Worm (Caenorhabditis elegans) whole organism, late embryonic: ENCODE measurements around the gene slcr-46.2.

ENCODE experiments used
- C08G9.2 ChIP-seq: sonication (generic microtip); optimal IDR thresholded peaks from 2 replicates; lab custom pipeline; 2016; ENCODE audit warnings: mild to moderate bottlenecking, missing genetic modification characterization, moderate library complexity, missing compliant biosample characterization
- Y22D7AL.16 ChIP-seq: sonication (generic microtip); optimal IDR thresholded peaks from 2 replicates; lab custom pipeline; 2016; ENCODE audit warnings: missing genetic modification characterization, missing compliant biosample characterization
- ceh-14 ChIP-seq: sonication (generic microtip); optimal IDR thresholded peaks from 2 replicates; lab custom pipeline; 2016; ENCODE audit warnings: missing genotype, missing genetic modification characterization, missing compliant biosample characterization
- ceh-18 ChIP-seq: sonication (generic microtip); optimal IDR thresholded peaks from 2 replicates; lab custom pipeline; 2016; ENCODE audit warnings: missing genetic modification characterization, missing compliant biosample characterization
- ceh-19 ChIP-seq: fragments of 200-800 bp; sonication (Bioruptor generic); optimal IDR thresholded peaks from 2 replicates; lab custom pipeline; 2018; ENCODE audit warnings: mild to moderate bottlenecking, missing genetic modification characterization, missing compliant biosample characterization
- ceh-2 ChIP-seq: sonication (generic microtip); optimal IDR thresholded peaks from 2 replicates; lab custom pipeline; 2016; ENCODE audit warnings: missing genotype, missing genetic modification characterization, missing compliant biosample characterization
- ceh-24 ChIP-seq: sonication (generic microtip); optimal IDR thresholded peaks from 2 replicates; lab custom pipeline; 2016; ENCODE audit warnings: mild to moderate bottlenecking, missing genetic modification characterization, missing compliant biosample characterization
- ceh-30 ChIP-seq: fragments of 150-350 bp; optimal IDR thresholded peaks from 2 replicates; lab custom pipeline; 2014; ENCODE audit warnings: missing biosample characterization, missing genetic modification characterization
- ceh-34 ChIP-seq: sonication (generic microtip); optimal IDR thresholded peaks from 2 replicates; lab custom pipeline; 2016; ENCODE audit warnings: mild to moderate bottlenecking, missing genetic modification characterization, missing compliant biosample characterization
- ceh-45 ChIP-seq: fragments of 200-800 bp; sonication (Bioruptor generic); IDR thresholded peaks from 2 replicates; pipeline ENCODE4 v1.3.6; 2022; ENCODE audit warnings: missing genetic modification reagents, missing genetic modification characterization, missing compliant biosample characterization
- ceh-48 ChIP-seq: sonication (generic microtip); optimal IDR thresholded peaks from 2 replicates; lab custom pipeline; 2016; ENCODE audit warnings: missing genetic modification characterization, inconsistent platforms, missing compliant biosample characterization
- ceh-6 ChIP-seq: fragments of 200-800 bp; sonication (Bioruptor generic); optimal IDR thresholded peaks from 2 replicates; lab custom pipeline; 2018; ENCODE audit warnings: mild to moderate bottlenecking, missing genetic modification characterization, missing compliant biosample characterization
- che-1 ChIP-seq: sonication (generic microtip); optimal IDR thresholded peaks from 2 replicates; lab custom pipeline; 2016; ENCODE audit warnings: mild to moderate bottlenecking, missing genetic modification characterization, missing compliant biosample characterization
- dmd-4 ChIP-seq: sonication (generic microtip); optimal IDR thresholded peaks from 2 replicates; lab custom pipeline; 2016; ENCODE audit warnings: borderline replicate concordance, missing genetic modification characterization, missing compliant biosample characterization
- elt-2 ChIP-seq: sonication (generic microtip); optimal IDR thresholded peaks from 2 replicates; lab custom pipeline; 2016; ENCODE audit warnings: missing genetic modification reagents, missing genetic modification characterization, missing compliant biosample characterization
- ets-4 ChIP-seq: sonication (generic microtip); optimal IDR thresholded peaks from 2 replicates; lab custom pipeline; 2016; ENCODE audit warnings: missing genetic modification characterization, missing compliant biosample characterization
- fax-1 ChIP-seq: sonication (generic microtip); optimal IDR thresholded peaks from 2 replicates; lab custom pipeline; 2016; ENCODE audit warnings: missing genotype, missing genetic modification characterization, missing compliant biosample characterization
- fkh-6 ChIP-seq: sonication (generic microtip); optimal IDR thresholded peaks from 2 replicates; lab custom pipeline; 2016; ENCODE audit warnings: missing genetic modification characterization, missing compliant biosample characterization
- hlh-30 ChIP-seq: sonication (generic microtip); optimal IDR thresholded peaks from 2 replicates; lab custom pipeline; 2017; ENCODE audit warnings: antibody characterized with exemption, missing genetic modification characterization, missing compliant biosample characterization; ENCODE audit not compliant: insufficient read depth
- lim-6 ChIP-seq: sonication (generic microtip); optimal IDR thresholded peaks from 2 replicates; lab custom pipeline; 2016; ENCODE audit warnings: missing genetic modification characterization, missing compliant biosample characterization
- mec-3 ChIP-seq: sonication (generic microtip); optimal IDR thresholded peaks from 2 replicates; lab custom pipeline; 2016; ENCODE audit warnings: borderline replicate concordance, missing genetic modification characterization, missing compliant biosample characterization
- nhr-11 ChIP-seq: fragments of 150-350 bp; optimal IDR thresholded peaks from 2 replicates; lab custom pipeline; 2014; ENCODE audit warnings: missing biosample characterization, missing genetic modification characterization
- npax-4 ChIP-seq: sonication (generic microtip); optimal IDR thresholded peaks from 2 replicates; lab custom pipeline; 2016; ENCODE audit warnings: missing genetic modification characterization, missing compliant biosample characterization
- pag-3 ChIP-seq: sonication (generic microtip); optimal IDR thresholded peaks from 2 replicates; lab custom pipeline; 2016; ENCODE audit warnings: missing compliant biosample characterization, missing genetic modification characterization, borderline replicate concordance
- pax-1 ChIP-seq: fragments of 150-350 bp; optimal IDR thresholded peaks from 2 replicates; lab custom pipeline; 2014; ENCODE audit warnings: missing biosample characterization, missing genetic modification characterization
- pha-2 ChIP-seq: sonication (generic microtip); optimal IDR thresholded peaks from 2 replicates; lab custom pipeline; 2017; ENCODE audit warnings: mild to moderate bottlenecking, missing genetic modification characterization, missing compliant biosample characterization
- pha-4 ChIP-seq: fragments of 150-350 bp; optimal IDR thresholded peaks from 2 replicates; lab custom pipeline; 2018; ENCODE audit warnings: missing biosample characterization, missing genetic modification reagents, missing genetic modification characterization
- pqm-1 ChIP-seq: sonication (generic microtip); optimal IDR thresholded peaks from 2 replicates; lab custom pipeline; 2016; ENCODE audit warnings: missing genetic modification characterization, missing compliant biosample characterization
- ref-2 ChIP-seq: sonication (generic microtip); optimal IDR thresholded peaks from 2 replicates; lab custom pipeline; 2016; ENCODE audit warnings: missing genetic modification characterization, missing compliant biosample characterization
- sox-4 ChIP-seq: sonication (generic microtip); optimal IDR thresholded peaks from 2 replicates; lab custom pipeline; 2017; ENCODE audit warnings: mild to moderate bottlenecking, missing genetic modification characterization, inconsistent platforms, missing compliant biosample characterization
- tbx-2 ChIP-seq: sonication (generic microtip); optimal IDR thresholded peaks from 2 replicates; lab custom pipeline; 2016; ENCODE audit warnings: missing genetic modification characterization, missing compliant biosample characterization
- tbx-7 ChIP-seq: sonication (generic microtip); optimal IDR thresholded peaks from 2 replicates; lab custom pipeline; 2016; ENCODE audit warnings: missing genotype, missing genetic modification characterization, missing compliant biosample characterization
- ttx-3 ChIP-seq: sonication (generic microtip); optimal IDR thresholded peaks from 2 replicates; lab custom pipeline; 2016; ENCODE audit warnings: missing genetic modification reagents, missing genetic modification characterization, missing compliant biosample characterization
- unc-55 ChIP-seq: sonication (generic microtip); optimal IDR thresholded peaks from 2 replicates; lab custom pipeline; 2017; ENCODE audit warnings: missing biosample characterization, missing genetic modification reagents, missing genetic modification characterization
- unc-86 ChIP-seq: sonication (generic microtip); optimal IDR thresholded peaks from 2 replicates; lab custom pipeline; 2016; ENCODE audit warnings: missing genetic modification characterization, missing compliant biosample characterization
- zip-5 ChIP-seq: sonication (generic microtip); optimal IDR thresholded peaks from 2 replicates; lab custom pipeline; 2016; ENCODE audit warnings: missing genetic modification characterization, missing compliant biosample characterization
- ztf-16 ChIP-seq: sonication (generic microtip); optimal IDR thresholded peaks from 2 replicates; lab custom pipeline; 2017; ENCODE audit warnings: missing genetic modification characterization, missing compliant biosample characterization

Gene slcr-46.2

DNA sequence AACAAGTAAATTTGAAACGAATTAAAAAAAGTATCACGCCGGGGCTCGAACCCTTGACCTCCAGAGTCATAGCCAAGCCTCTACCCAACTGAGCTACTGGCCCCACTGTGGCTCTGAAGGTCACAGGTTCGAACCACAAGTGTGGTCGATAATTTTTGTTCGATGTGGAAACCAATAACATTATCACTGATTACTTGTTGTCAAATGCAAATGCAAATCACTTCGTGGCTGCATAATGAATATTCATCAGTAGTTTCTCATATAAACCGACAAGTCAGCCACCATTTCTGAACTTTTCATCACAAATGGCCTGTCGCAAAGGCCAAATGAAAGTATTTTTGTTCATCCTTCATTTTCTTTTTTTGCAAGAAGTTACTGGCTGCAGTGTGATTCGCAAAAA is 4.8 kb upstream of the slcr-46.2 start, which contains the start of gene C25F9.8:
Gene C25F9.8, plus strand, starts transcription at position 301 of the 400 bp plus-strand sequence.
- no peak for TF ChIP-seq unc-55 (GFP tag; lab: Kevin White, UChicago)
- no peak for TF ChIP-seq fax-1 (tag; lab: Kevin White, UChicago)
- no peak for TF ChIP-seq ztf-16
- TF ChIP-seq ceh-19 (GFP tag; lab: Kevin White, UChicago): no peak
- TF ChIP-seq sox-4 (tag; lab: Kevin White, UChicago): no peak
- TF ChIP-seq pag-3 (tag; lab: Kevin White, UChicago): no peak
- TF ChIP-seq hlh-30: no peak

ce11 chrV:19391242-19391641 is 1.3 kb upstream of the slcr-46.2 start:
- TF ChIP-seq unc-86 (tag; lab: Kevin White, UChicago) (no peak), ceh-2 (tag; lab: Kevin White, UChicago) (no peak), ets-4 (no peak), hlh-30 (no peak), pha-2 (tag; lab: Kevin White, UChicago) (peak; percentile 58), tbx-7 (no peak), Y22D7AL.16 (tag; lab: Kevin White, UChicago) (no peak), ceh-14 (tag; lab: Kevin White, UChicago) (peak; percentile 16), ceh-34 (tag; lab: Kevin White, UChicago) (no peak), mec-3 (no peak)

- TF ChIP-seq ets-4 (no peak), tbx-2 (tag; lab: Kevin White, UChicago) (no peak), Y22D7AL.16 (tag; lab: Kevin White, UChicago) (no peak)
- TF ChIP-seq, all 69 proteins: peak for 0
Observed at ce11 chrV:19380968-19381367, 9.0 kb downstream of the slcr-46.2 start, which contains the start of gene srw-84. srw-84 (plus strand) TSS chrV:19381268.

ce11 chrV:19377014-19377494 is 12.9 kb downstream of the slcr-46.2 start, which contains the start of gene nceh-1:
nceh-1 (plus strand) TSS chrV:19377444.
- TF ChIP-seq elt-2 (tag; lab: Kevin White, UChicago) (peak; percentile 37), ceh-30 (tag; lab: Kevin White, UChicago) (no peak)

DNA sequence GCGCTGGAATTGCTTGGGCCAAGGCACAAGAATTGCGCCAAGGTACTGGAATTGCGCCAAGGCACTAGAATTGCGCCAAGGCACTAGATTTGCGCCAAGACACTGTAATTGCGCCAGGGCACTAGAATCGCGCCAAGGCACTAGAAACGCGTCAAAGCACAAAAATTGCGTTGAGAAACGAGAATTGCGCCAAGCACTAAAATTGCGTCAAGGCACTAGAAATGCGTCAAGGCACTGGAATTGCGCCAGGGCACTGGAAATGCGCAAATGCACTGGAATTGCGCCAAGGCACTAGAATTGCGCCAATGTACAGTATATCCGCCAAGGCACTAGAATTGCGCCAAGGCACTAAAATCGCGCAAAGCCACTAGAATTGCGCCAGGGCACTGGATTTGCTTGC is 18.2 kb downstream of the slcr-46.2 start:
- TF ChIP-seq elt-2 (tag; lab: Kevin White, UChicago) (no peak), ets-4 (no peak), ceh-24 (tag; lab: Kevin White, UChicago) (peak; percentile 10), fkh-6 (no peak), ceh-14 (tag; lab: Kevin White, UChicago) (no peak), ceh-30 (tag; lab: Kevin White, UChicago) (no peak), hlh-30 (no peak), pag-3 (tag; lab: Kevin White, UChicago) (peak; percentile 54), pha-4 (no peak), Y22D7AL.16 (tag; lab: Kevin White, UChicago) (no peak)

DNA sequence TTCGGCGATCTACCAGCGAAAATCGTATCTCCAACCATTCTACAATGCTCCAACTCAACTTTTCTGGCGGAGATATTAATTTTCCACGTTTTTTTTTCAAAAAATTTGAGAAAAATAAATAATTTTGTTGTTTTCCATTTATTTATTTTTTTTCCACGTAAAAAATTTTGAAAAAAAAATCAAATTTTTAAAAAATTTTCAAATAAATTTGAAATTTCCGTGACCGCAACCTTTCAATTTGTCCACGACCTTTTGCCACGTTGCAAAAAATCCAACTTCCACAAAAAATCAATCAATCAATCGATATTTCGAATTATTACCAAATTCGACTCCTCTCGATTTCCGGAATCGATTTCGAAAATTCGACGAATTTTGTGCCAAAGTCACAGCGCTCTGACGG is 18.7 kb downstream of the slcr-46.2 start, which contains the start of gene Y43F8A.2:
Gene Y43F8A.2, plus strand, starts transcription at position 301 of the 400 bp plus-strand sequence.
- TF ChIP-seq unc-86 (tag; lab: Kevin White, UChicago) (no peak), C08G9.2 (no peak), npax-4 (tag; lab: Kevin White, UChicago) (no peak), tbx-7 (no peak), pqm-1 (no peak), nhr-11 (tag; lab: Kevin White, UChicago) (no peak)

ce11 chrV:19370189-19370588 is 19.7 kb downstream of the slcr-46.2 start, which contains the start of gene Y43F8A.1:
Y43F8A.1 (plus strand) TSS chrV:19370489.
- TF ChIP-seq ref-2 (tag; lab: Kevin White, UChicago) (no peak), dmd-4 (tag; lab: Kevin White, UChicago) (no peak), ceh-48 (tag; lab: Kevin White, UChicago) (no peak), ceh-6 (no peak), sox-4 (tag; lab: Kevin White, UChicago) (no peak), unc-55 (GFP tag; lab: Kevin White, UChicago) (no peak), che-1 (tag; lab: Kevin White, UChicago) (no peak), C08G9.2 (no peak), zip-5 (tag; lab: Kevin White, UChicago) (no peak), lim-6 (tag; lab: Kevin White, UChicago) (no peak), ttx-3 (no peak), pax-1 (tag; lab: Kevin White, UChicago) (no peak), ceh-45 (GFP tag; lab: Robert Waterston, UW) (no peak), Y22D7AL.16 (tag; lab: Kevin White, UChicago) (no peak), ceh-34 (tag; lab: Kevin White, UChicago) (no peak), pag-3 (tag; lab: Kevin White, UChicago) (no peak), tbx-7 (no peak), ceh-18 (tag; lab: Kevin White, UChicago) (no peak)
